Worm (Caenorhabditis elegans) whole organism, L4 larva: ENCODE results near the gene F07C3.9.

Experiments used
- F44E2.7 ChIP-seq: fragments of 200-800 bp; sonication (Bioruptor generic); IDR thresholded peaks from 2 replicates; pipeline ENCODE4 v2.1.2; 2022; ENCODE audit warnings: missing genetic modification characterization, missing compliant biosample characterization
- F49E8.2 ChIP-seq: sonication (generic microtip); optimal IDR thresholded peaks from 2 replicates; lab custom pipeline; 2016; ENCODE audit warnings: missing compliant biosample characterization, mild to moderate bottlenecking, missing genetic modification characterization, borderline replicate concordance
- R02D3.7 ChIP-seq: fragments of 150-350 bp; sonication (generic microtip); optimal IDR thresholded peaks from 3 replicates; lab custom pipeline; 2014; ENCODE audit warnings: missing biosample characterization, missing genetic modification characterization
- aha-1 ChIP-seq: fragments of 150-350 bp; peaks from one replicate; lab custom pipeline; 2014; ENCODE audit warnings: missing biosample characterization, missing genetic modification characterization
- ceh-20 ChIP-seq: fragments of 200-800 bp; sonication (Bioruptor generic); IDR thresholded peaks from 2 replicates; pipeline ENCODE4 v1.3.6; 2022; ENCODE audit warnings: missing genetic modification reagents, missing genetic modification characterization, missing compliant biosample characterization
- cey-2 ChIP-seq: sonication (generic microtip); optimal IDR thresholded peaks from 3 replicates; lab custom pipeline; 2017; ENCODE audit warnings: missing genetic modification characterization, mild to moderate bottlenecking, missing compliant biosample characterization, antibody characterized with exemption, borderline replicate concordance; ENCODE audit not compliant: insufficient read depth
- ctbp-1 ChIP-seq: fragments of 200-800 bp; sonication (Bioruptor generic); IDR thresholded peaks from 2 replicates; pipeline ENCODE4 v1.3.6; 2022; ENCODE audit warnings: missing genetic modification reagents, missing genetic modification characterization, missing compliant biosample characterization
- daf-12 ChIP-seq: fragments of 150-350 bp; optimal IDR thresholded peaks from 2 replicates; lab custom pipeline; 2014; ENCODE audit warnings: missing biosample characterization, missing genetic modification reagents, missing genetic modification characterization
- egl-27 ChIP-seq: sonication (generic microtip); optimal IDR thresholded peaks from 3 replicates; lab custom pipeline; 2017; ENCODE audit warnings: missing biosample characterization, missing genetic modification reagents, missing genetic modification characterization
- gei-8 ChIP-seq: fragments of 200-800 bp; sonication (Bioruptor generic); optimal IDR thresholded peaks from 2 replicates; lab custom pipeline; 2018; ENCODE audit warnings: mild to moderate bottlenecking, missing genetic modification characterization, missing compliant biosample characterization
- hlh-11 ChIP-seq: fragments of 200-800 bp; sonication (Bioruptor generic); optimal IDR thresholded peaks from 2 replicates; lab custom pipeline; 2018; ENCODE audit warnings: mild to moderate bottlenecking, missing genetic modification characterization, missing compliant biosample characterization
- hlh-30 ChIP-seq: sonication (generic microtip); optimal IDR thresholded peaks from 2 replicates; lab custom pipeline; 2017; ENCODE audit warnings: antibody characterized with exemption, mild to moderate bottlenecking, missing genetic modification characterization, missing compliant biosample characterization; ENCODE audit not compliant: insufficient read depth
- hmg-1.1 ChIP-seq: fragments of 200-800 bp; sonication (Bioruptor generic); IDR thresholded peaks from 2 replicates; pipeline ENCODE4 v1.3.6; 2022; ENCODE audit warnings: missing genetic modification reagents, missing genetic modification characterization, missing compliant biosample characterization
- jun-1 ChIP-seq: fragments of 150-350 bp; optimal IDR thresholded peaks from 2 replicates; lab custom pipeline; 2014; ENCODE audit warnings: missing biosample characterization, missing genetic modification reagents, missing genetic modification characterization
- lin-1 ChIP-seq: fragments of 200-800 bp; sonication (Bioruptor generic); IDR thresholded peaks from 2 replicates; pipeline ENCODE4 v1.3.6; 2022; ENCODE audit warnings: missing genetic modification reagents, missing genetic modification characterization, missing compliant biosample characterization
- lin-38 ChIP-seq: fragments of 200-800 bp; sonication (Bioruptor generic); IDR thresholded peaks from 2 replicates; pipeline ENCODE4 v1.3.6; 2022; ENCODE audit warnings: missing genetic modification reagents, missing genetic modification characterization, missing compliant biosample characterization
- lir-3 ChIP-seq: sonication (generic microtip); optimal IDR thresholded peaks from 2 replicates; lab custom pipeline; 2016; ENCODE audit warnings: mild to moderate bottlenecking, missing genetic modification characterization, missing compliant biosample characterization
- lsy-2 ChIP-seq, 2 experiments: fragments of 150-350 bp in 1 of 2; sonication (generic microtip) in 1 of 2; optimal IDR thresholded peaks; 2 replicates each; lab custom pipeline; 2014 to 2017; ENCODE audit warnings: missing biosample characterization in 2 of 2, missing genetic modification characterization in 2 of 2
- madf-5 ChIP-seq, 2 experiments: fragments of 200-800 bp; sonication (Bioruptor generic); IDR thresholded peaks; 2 replicates each; pipeline ENCODE4 v1.3.6; 2022; ENCODE audit warnings: missing compliant biosample characterization in 2 of 2, missing genetic modification characterization in 2 of 2
- mdl-1 ChIP-seq, 2 experiments: fragments of 150-350 bp in 1 of 2; sonication (generic microtip) in 1 of 2; optimal IDR thresholded peaks; 2 replicates each; lab custom pipeline; 2014 to 2017; ENCODE audit warnings: missing biosample characterization in 2 of 2, missing genetic modification characterization in 2 of 2
- mep-1 ChIP-seq: fragments of 150-350 bp; sonication (generic microtip); optimal IDR thresholded peaks from 3 replicates; lab custom pipeline; 2014; ENCODE audit warnings: missing biosample characterization, missing genetic modification characterization
- mes-2 ChIP-seq: sonication (generic microtip); optimal IDR thresholded peaks from 2 replicates; lab custom pipeline; 2016; ENCODE audit warnings: missing genotype, mild to moderate bottlenecking, missing genetic modification characterization, missing compliant biosample characterization; ENCODE audit not compliant: poor library complexity, severe bottlenecking
- mxl-3 ChIP-seq: fragments of 200-800 bp; sonication (Bioruptor generic); optimal IDR thresholded peaks from 2 replicates; lab custom pipeline; 2018; ENCODE audit warnings: mild to moderate bottlenecking, missing genetic modification characterization, missing compliant biosample characterization
- nhr-28 ChIP-seq: fragments of 150-350 bp; optimal IDR thresholded peaks from 2 replicates; lab custom pipeline; 2014; ENCODE audit warnings: missing biosample characterization, missing genetic modification characterization
- nhr-42 ChIP-seq: fragments of 200-800 bp; sonication (Bioruptor generic); IDR thresholded peaks from 2 replicates; pipeline ENCODE4 v1.3.6; 2022; ENCODE audit warnings: missing genetic modification characterization, missing compliant biosample characterization
- nhr-48 ChIP-seq: sonication (generic microtip); optimal IDR thresholded peaks from 2 replicates; lab custom pipeline; 2016; ENCODE audit warnings: mild to moderate bottlenecking, missing genetic modification characterization, missing compliant biosample characterization
- pqm-1 ChIP-seq: sonication (generic microtip); optimal IDR thresholded peaks from 2 replicates; lab custom pipeline; 2017; ENCODE audit warnings: missing biosample characterization, missing genetic modification characterization
- set-16 ChIP-seq: fragments of 200-800 bp; sonication (Bioruptor generic); IDR thresholded peaks from 2 replicates; pipeline ENCODE4 v1.3.6; 2022; ENCODE audit warnings: missing genetic modification reagents, missing genetic modification characterization, missing compliant biosample characterization
- snpc-1.2 ChIP-seq: fragments of 200-800 bp; sonication (Bioruptor generic); IDR thresholded peaks from 2 replicates; pipeline ENCODE4 v1.3.6; 2022; ENCODE audit warnings: missing genetic modification reagents, missing genetic modification characterization, missing compliant biosample characterization
- spr-1 ChIP-seq: sonication (generic microtip); optimal IDR thresholded peaks from 2 replicates; lab custom pipeline; 2016; ENCODE audit warnings: mild to moderate bottlenecking, missing genetic modification characterization, missing compliant biosample characterization
- spr-3 ChIP-seq: fragments of 200-800 bp; sonication (Bioruptor generic); optimal IDR thresholded peaks from 2 replicates; lab custom pipeline; 2018; ENCODE audit warnings: mild to moderate bottlenecking, missing genetic modification characterization, missing compliant biosample characterization
- unc-62 ChIP-seq, 3 experiments: fragments of 150-350 bp in 1 of 3; sonication (generic microtip); optimal IDR thresholded peaks in 2 of 3; peaks in 1 of 3; 1 replicate in 1 of 3; 2 replicates in 2 of 3; lab custom pipeline; 2014 to 2017; ENCODE audit warnings: missing biosample characterization in 3 of 3, missing genetic modification characterization in 3 of 3, missing genetic modification reagents in 3 of 3, missing genotype in 1 of 3
- zfp-3 ChIP-seq: fragments of 200-800 bp; sonication (Bioruptor generic); conservative IDR thresholded peaks from 2 replicates; pipeline ENCODE4 v1.3.6; 2022; ENCODE audit warnings: missing genetic modification reagents, missing genetic modification characterization, missing compliant biosample characterization
- ztf-7 ChIP-seq: fragments of 150-350 bp; optimal IDR thresholded peaks from 2 replicates; lab custom pipeline; 2014; ENCODE audit warnings: missing biosample characterization, missing genetic modification characterization

Gene F07C3.9

ce11 chrV:9249206-9249605 lies 5.2 kb downstream of the F07C3.9 start, which contains the start of gene str-94:
TSS of gene str-94 (minus strand) at chrV:9249306.
- no peak for TF ChIP-seq lin-38
- TF ChIP-seq aha-1 (tag; lab: Kevin White, UChicago) = peak; percentile 39
- TF ChIP-seq, all 104 proteins: peak for 1

- TF ChIP-seq snpc-1.2 (GFP tag; lab: Robert Waterston, UW) (no peak), F49E8.2 (no peak), nhr-28 (tag; lab: Kevin White, UChicago) (no peak), hlh-11 (tag; lab: Kevin White, UChicago) (peak; percentile 52), zfp-3 (GFP tag; lab: Robert Waterston, UW) (no peak), daf-12 (tag; lab: Kevin White, UChicago) (no peak), lsy-2 (tag; optimal IDR thresholded peaks at IDR 0.05; lab: Kevin White, UChicago) (peak in 1 of 2 experiments; percentile 28), hmg-1.1 (GFP tag; lab: Robert Waterston, UW) (peak; percentile 47; the same call in 1 of the 2 replicates), ceh-20 (GFP tag; lab: Robert Waterston, UW) (0 out of 2 replicates have a peak, but pooled peaks have one; percentile 19), aha-1 (tag; lab: Kevin White, UChicago) (peak; percentile 11), hlh-30 (tag; lab: Kevin White, UChicago) (peak; percentile 52), nhr-42 (GFP tag; lab: Robert Waterston, UW) (no peak), pqm-1 (tag; lab: Kevin White, UChicago) (no peak), egl-27 (tag; lab: Kevin White, UChicago) (no peak), lin-1 (GFP tag; lab: Robert Waterston, UW) (no peak), gei-8 (no peak), mdl-1 (tag; optimal IDR thresholded peaks at IDR 0.05; lab: Kevin White, UChicago) (peak in 1 of 2 experiments; percentile 25), spr-3 (GFP tag; lab: Kevin White, UChicago) (no peak), mep-1 (tag; lab: Kevin White, UChicago) (no peak), ctbp-1 (GFP tag; lab: Robert Waterston, UW) (no peak), jun-1 (tag; lab: Kevin White, UChicago) (no peak), madf-5 (GFP tag; IDR thresholded peaks at IDR 0.05; lab: Robert Waterston, UW) (no peak), unc-62 (GFP tag; optimal IDR thresholded peaks at IDR 0.05 in 1 of 2; lab: Kevin White, UChicago) (peak in 1 of 2 experiments; percentile 83), unc-62 (tag; optimal IDR thresholded peaks at IDR 0.05; lab: Kevin White, UChicago) (no peak), spr-1 (tag; lab: Kevin White, UChicago) (no peak), ztf-7 (no peak), set-16 (GFP tag; lab: Robert Waterston, UW) (no peak), R02D3.7 (tag; lab: Kevin White, UChicago) (no peak), nhr-48 (tag; lab: Kevin White, UChicago) (no peak), F44E2.7 (GFP tag; lab: Robert Waterston, UW) (no peak), mxl-3 (no peak), lir-3 (tag; lab: Kevin White, UChicago) (no peak), cey-2 (tag; lab: Kevin White, UChicago) (no peak)
These were observed 7.0 kb downstream of the F07C3.9 start for ce11 chrV:9247416-9247815.

- TF ChIP-seq mes-2 (tag; lab: Kevin White, UChicago) = no peak
- peak in 1 of 2 experiments; percentile 30 for TF ChIP-seq unc-62 (GFP tag; optimal IDR thresholded peaks at IDR 0.05 in 1 of 2; lab: Kevin White, UChicago)
- no peak for TF ChIP-seq unc-62 (tag; optimal IDR thresholded peaks at IDR 0.05; lab: Kevin White, UChicago)
- TF ChIP-seq, all 104 proteins: peak for 1
These were observed 8.2 kb downstream of the F07C3.9 start, which contains the start of gene aat-2 for ce11 chrV:9246260-9246659. TSS of gene aat-2 (minus strand) at chrV:9246360.
